Worm (Caenorhabditis elegans) whole organism, dauer: ENCODE data around the gene K03H6.1.

Experiments
- unc-62 ChIP-seq: sonication (generic microtip); optimal IDR thresholded peaks from 2 replicates; lab custom pipeline; 2017; ENCODE audit warnings: missing biosample characterization, missing genetic modification reagents, missing genetic modification characterization

The K03H6.1 gene

ce11 chrIV:1523418-1523817, at the start of gene K03H6.1:
Gene K03H6.1 (plus strand): TSS chrIV:1523718.
- no peak for TF ChIP-seq unc-62 (GFP tag; lab: Kevin White, UChicago)

DNA sequence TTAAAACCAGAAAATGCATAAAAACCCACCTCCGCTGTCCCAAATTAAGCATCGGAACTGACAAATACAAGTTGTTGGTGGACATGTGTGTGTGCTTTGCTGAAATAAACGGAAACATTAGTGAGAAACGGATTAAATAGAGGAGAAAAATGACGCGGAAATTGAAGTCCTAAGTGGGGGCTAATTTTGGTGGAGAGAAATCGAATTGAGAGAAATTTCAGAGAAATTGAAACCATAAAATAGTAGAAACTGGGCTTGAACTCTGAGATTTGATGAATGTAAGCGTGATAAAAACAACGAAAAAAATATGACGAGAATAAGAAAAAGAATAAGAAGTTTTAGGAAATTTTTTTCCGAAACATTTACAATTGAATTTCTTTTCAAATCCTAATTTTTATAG, 48.5 kb upstream of the K03H6.1 start, which contains the start of gene Y77E11A.12:
Y77E11A.12 (minus strand) TSS at position 101 of the 400 bp plus-strand sequence.
- no peak for TF ChIP-seq unc-62 (GFP tag; lab: Kevin White, UChicago)

DNA sequence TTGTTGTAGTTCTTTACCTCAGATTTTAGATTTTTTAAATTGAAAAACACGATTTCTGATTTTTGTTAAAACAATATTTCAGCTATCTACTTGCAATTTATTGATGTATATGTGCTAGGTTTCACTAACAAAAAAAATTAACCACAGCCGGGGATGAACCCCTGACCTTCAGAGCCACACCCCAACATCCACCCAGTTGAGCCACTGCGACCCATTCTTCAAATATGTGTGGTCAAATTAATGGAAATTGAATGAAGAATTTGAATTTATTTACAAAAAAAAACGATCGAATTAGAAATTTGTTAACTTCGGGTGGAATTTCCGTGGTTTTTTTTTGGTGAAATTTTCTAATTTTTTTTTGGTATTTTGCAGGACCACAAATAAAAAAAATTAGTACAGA, 44.9 kb upstream of the K03H6.1 start:
- no peak for TF ChIP-seq unc-62 (GFP tag; lab: Kevin White, UChicago)

ce11 chrIV:1484968-1485474, 38.5 kb upstream of the K03H6.1 start, which contains the start of gene Y77E11A.16:
Gene Y77E11A.16 (plus strand): TSS chrIV:1485424.
- no peak for TF ChIP-seq unc-62 (GFP tag; lab: Kevin White, UChicago)

DNA sequence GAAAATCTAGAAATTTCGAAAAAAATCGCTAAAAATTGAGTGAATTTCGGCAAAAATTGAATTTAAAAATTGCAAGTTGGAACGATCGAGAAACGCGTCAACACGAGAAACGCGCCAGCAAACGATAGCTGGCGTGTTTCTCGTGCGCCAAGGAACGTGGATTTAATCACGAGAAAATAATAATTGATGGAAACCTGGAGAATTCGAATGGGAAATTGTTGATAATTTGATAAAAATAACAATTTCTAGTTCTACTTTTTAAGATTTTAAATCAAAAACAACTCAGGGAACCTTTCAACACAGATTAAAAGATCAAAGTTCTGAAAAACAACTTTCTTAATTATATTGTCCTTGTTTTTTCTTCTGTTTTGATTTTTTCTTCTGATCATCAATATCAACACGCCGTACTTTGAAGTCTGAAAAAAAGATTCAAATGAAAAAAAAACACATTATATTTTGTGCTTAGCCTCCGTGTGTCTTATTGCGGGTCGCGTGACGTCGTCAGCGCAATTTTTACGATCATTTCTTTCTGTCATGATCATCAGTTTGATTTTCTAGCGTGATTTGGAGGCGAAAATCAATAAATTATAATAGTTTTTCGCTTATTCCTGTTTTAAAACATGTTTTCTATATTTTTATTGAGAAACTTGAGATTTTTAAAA, 27.4 kb upstream of the K03H6.1 start, which contains the start of gene npp-20:
npp-20 (minus strand) TSS at position 6 of the 662 bp plus-strand sequence.
- no peak for TF ChIP-seq unc-62 (GFP tag; lab: Kevin White, UChicago)

DNA sequence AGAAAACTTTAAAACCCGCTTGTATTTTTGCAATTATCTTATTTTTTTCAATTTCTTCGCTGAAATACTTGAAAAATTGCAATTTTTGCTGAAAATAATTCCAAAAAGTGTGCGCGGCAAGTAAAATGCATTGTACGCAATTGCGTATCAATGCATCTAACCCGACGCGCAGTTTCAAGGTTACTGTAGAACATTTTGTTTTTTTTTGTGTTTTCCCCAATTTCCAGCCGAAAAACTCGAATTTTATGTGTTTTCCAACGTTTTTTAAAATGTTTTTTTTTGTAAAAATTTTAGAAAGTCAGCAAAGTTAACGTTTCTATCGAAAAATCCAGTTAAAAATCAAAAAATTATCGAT, 26.9 kb upstream of the K03H6.1 start:
- TF ChIP-seq unc-62 (GFP tag; lab: Kevin White, UChicago), result no peak

- TF ChIP-seq unc-62 (GFP tag; lab: Kevin White, UChicago), result no peak
Measured at ce11 chrIV:1497448-1497847, 26.1 kb upstream of the K03H6.1 start, which contains the start of gene hxk-3. Gene hxk-3 (plus strand): TSS chrIV:1497626.

DNA sequence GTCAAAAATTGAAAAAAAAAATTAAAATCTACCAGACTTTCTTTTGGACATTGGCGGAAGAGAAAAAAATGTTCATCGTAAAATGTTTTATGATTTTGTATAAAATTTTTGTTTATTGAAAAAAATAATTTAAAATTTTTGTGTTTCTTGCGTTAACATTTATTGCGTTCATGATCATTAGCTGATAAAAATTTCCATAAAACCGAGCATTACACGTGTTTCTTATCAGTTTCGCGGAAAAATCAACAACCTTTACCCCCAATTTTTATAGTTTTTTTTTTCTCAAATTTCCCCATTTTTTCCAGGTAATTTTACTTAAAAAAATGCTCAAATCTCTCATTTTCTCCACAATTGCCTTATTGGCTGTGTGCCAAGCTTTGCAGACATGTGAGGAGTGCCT, 13.3 kb upstream of the K03H6.1 start, which contains the start of gene txt-4:
txt-4 (plus strand) TSS at position 324 of the 400 bp plus-strand sequence.
- TF ChIP-seq unc-62 (GFP tag; lab: Kevin White, UChicago), result no peak

DNA sequence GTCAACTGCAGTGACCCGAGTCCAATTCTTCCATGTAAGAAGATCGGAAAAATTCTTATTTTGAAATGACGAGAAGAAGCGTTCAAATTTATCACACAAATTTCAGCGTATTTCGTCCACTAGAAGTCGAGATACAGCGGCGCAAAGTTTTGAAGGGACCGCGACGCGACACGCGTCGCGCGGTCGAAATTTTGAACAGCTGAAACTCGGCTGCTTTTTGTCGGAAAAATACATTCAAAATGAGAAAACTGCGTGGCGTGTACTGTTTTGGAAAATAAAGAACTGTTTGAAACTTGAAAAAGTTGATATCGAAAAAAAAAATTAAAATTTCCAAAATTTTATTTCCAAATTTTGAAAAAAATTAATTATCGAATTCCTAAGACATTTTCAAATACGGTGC, 10.6 kb upstream of the K03H6.1 start:
- no peak for TF ChIP-seq unc-62 (GFP tag; lab: Kevin White, UChicago)

DNA sequence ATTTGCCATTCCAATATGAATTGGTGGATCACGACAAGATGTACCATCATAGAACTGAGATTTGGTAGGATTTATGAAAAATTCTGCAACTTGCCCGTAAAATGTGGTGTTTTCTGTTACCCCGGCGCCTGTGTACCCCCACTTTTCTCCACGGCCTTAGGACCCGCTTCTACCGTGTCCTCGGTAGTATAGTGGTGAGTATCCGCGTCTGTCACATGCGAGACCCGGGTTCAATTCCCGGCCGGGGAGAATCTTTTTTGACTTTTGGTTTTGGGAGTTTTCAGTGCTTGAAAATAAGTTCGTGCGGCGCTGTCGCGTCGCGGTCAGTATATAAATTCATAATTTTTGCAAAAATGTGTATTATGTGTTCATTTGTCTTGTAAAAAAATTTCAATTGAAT, 9.1 kb upstream of the K03H6.1 start:
- no peak for TF ChIP-seq unc-62 (GFP tag; lab: Kevin White, UChicago)

ce11 chrIV:1515891-1516290, 7.6 kb upstream of the K03H6.1 start:
- no peak for TF ChIP-seq unc-62 (GFP tag; lab: Kevin White, UChicago)

- no peak for TF ChIP-seq unc-62 (GFP tag; lab: Kevin White, UChicago)
Measured at ce11 chrIV:1516527-1516926, 7.0 kb upstream of the K03H6.1 start, which contains the start of gene clec-172. Gene clec-172 (minus strand): TSS chrIV:1516627.

DNA sequence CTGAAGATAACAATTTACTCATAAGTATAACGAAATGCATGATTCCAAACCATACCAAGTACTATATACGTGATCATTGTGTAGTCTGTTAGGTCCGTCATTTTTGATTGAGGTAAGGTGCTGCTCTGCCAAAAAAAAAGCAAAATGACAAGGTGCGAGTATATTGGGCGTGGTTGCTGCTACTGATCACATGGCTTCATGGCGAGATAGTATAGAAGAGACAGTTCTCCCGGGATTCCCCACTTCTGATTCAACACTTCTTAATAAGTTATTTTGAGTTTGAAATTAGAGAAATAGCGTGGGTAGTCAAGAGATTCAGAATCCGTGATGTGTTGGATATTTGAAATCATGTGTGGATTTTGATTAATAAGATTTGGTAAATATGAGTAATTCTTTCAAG, 2.3 kb upstream of the K03H6.1 start, which contains the start of gene K03H6.4:
K03H6.4 (minus strand) TSS at position 101 of the 400 bp plus-strand sequence.
- TF ChIP-seq unc-62 (GFP tag; lab: Kevin White, UChicago), result no peak

DNA sequence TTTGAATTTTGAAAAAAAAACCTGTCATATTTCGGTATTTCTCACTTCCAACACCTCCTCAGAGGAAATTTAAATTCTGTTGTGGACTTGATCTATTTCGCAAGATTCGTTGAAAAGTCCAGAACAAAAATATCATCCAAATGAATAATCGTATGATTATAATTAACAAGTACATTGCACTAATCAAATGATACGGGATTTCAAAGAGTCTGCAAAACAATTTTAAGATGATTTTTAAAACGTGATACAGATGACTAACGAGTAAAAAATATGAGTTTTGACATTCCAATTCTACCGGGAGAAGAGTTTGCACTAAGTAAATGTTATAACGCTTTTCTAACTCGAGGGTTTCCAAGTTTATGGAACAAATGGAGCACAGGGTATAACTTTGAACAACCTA, 1.2 kb upstream of the K03H6.1 start:
- TF ChIP-seq unc-62 (GFP tag; lab: Kevin White, UChicago), result no peak

DNA sequence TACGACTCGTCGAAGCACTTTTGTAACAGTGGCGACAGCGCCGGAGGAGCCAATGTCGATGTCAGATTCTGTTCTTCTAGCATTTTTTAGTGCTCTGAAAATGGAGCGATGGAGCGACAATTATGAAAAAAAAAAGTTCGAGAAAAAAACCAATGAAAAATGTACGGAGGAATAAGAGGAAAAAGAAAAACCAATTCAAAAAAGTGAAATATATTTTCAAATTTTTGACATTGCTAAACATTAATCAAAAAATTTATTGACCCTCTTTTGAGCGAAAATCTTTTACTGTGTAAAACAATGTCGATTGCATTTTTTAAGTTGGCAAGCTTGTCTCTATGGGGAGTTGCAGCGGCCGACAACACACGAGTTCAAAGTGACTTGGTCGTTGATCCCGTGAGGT, 12.8 kb downstream of the K03H6.1 start, which contains the start of gene K03H6.5:
K03H6.5 (minus strand) TSS at position 101 of the 400 bp plus-strand sequence.
- no peak for TF ChIP-seq unc-62 (GFP tag; lab: Kevin White, UChicago)

- no peak for TF ChIP-seq unc-62 (GFP tag; lab: Kevin White, UChicago)
Measured at ce11 chrIV:1547129-1547528, 23.6 kb downstream of the K03H6.1 start.

- TF ChIP-seq unc-62 (GFP tag; lab: Kevin White, UChicago), result no peak
Measured at ce11 chrIV:1548457-1548861, 24.9 kb downstream of the K03H6.1 start, which contains the start of gene col-107. Gene col-107 (plus strand): TSS chrIV:1548721.
